Fruit fly (Drosophila melanogaster) whole organism, prepupa: ENCODE measurements around the gene CG6071.

Source experiments
- Blimp-1 ChIP-seq: fragments of 200-800 bp; sonication (Bioruptor generic); optimal IDR thresholded peaks from 3 replicates; lab custom pipeline; 2017; ENCODE audit warnings: missing biosample characterization, missing genetic modification characterization, mild to moderate bottlenecking, moderate library complexity, missing genetic modification reagents
- CG10631 ChIP-seq: fragments of 200-800 bp; sonication (Bioruptor generic); optimal IDR thresholded peaks from 2 replicates; lab custom pipeline; 2016; ENCODE audit warnings: missing biosample characterization, missing genetic modification characterization
- CG11294 ChIP-seq: fragments of 200-800 bp; sonication (Bioruptor generic); IDR thresholded peaks from 2 replicates; pipeline ENCODE4 v1.3.6; 2022; ENCODE audit warnings: missing biosample characterization, missing genetic modification characterization
- CG11762 ChIP-seq: fragments of 200-800 bp; sonication (Bioruptor generic); optimal IDR thresholded peaks from 3 replicates; lab custom pipeline; 2016; ENCODE audit warnings: missing biosample characterization, missing genetic modification characterization; ENCODE audit not compliant: insufficient read depth
- CG11902 ChIP-seq: fragments of 200-800 bp; sonication (Bioruptor generic); optimal IDR thresholded peaks from 3 replicates; lab custom pipeline; 2016; ENCODE audit warnings: missing biosample characterization, missing genetic modification characterization
- CG15336 ChIP-seq: fragments of 200-800 bp; sonication (Bioruptor generic); IDR thresholded peaks from 2 replicates; pipeline ENCODE4 v1.3.6; 2022; ENCODE audit warnings: missing biosample characterization, missing genetic modification characterization
- CG1621 ChIP-seq: fragments of 200-800 bp; sonication (Bioruptor generic); optimal IDR thresholded peaks from 3 replicates; lab custom pipeline; 2018; ENCODE audit warnings: missing biosample characterization, mild to moderate bottlenecking, missing genetic modification characterization
- CG16779 ChIP-seq: fragments of 200-800 bp; sonication (Bioruptor generic); optimal IDR thresholded peaks from 3 replicates; lab custom pipeline; 2017; ENCODE audit warnings: missing biosample characterization, mild to moderate bottlenecking, missing genetic modification characterization
- CG3032 ChIP-seq: fragments of 200-800 bp; optimal IDR thresholded peaks from 2 replicates; lab custom pipeline; 2019; ENCODE audit warnings: missing biosample characterization, mild to moderate bottlenecking, missing genetic modification characterization, moderate library complexity
- CG31627 ChIP-seq: fragments of 200-800 bp; sonication (Bioruptor generic); optimal IDR thresholded peaks from 3 replicates; lab custom pipeline; 2016; ENCODE audit warnings: missing biosample characterization, missing genetic modification characterization
- CG32006 ChIP-seq: fragments of 200-800 bp; sonication (Bioruptor generic); optimal IDR thresholded peaks from 3 replicates; lab custom pipeline; 2017; ENCODE audit warnings: missing biosample characterization, mild to moderate bottlenecking, missing genetic modification characterization
- CG34406 ChIP-seq: fragments of 200-800 bp; sonication (Bioruptor generic); optimal IDR thresholded peaks from 3 replicates; lab custom pipeline; 2016; ENCODE audit warnings: missing biosample characterization, missing genetic modification characterization
- CG3919 ChIP-seq: fragments of 200-800 bp; sonication (Bioruptor generic); optimal IDR thresholded peaks from 3 replicates; lab custom pipeline; 2016; ENCODE audit warnings: missing biosample characterization, missing genetic modification characterization
- CG4318 ChIP-seq: fragments of 200-800 bp; sonication (Bioruptor generic); optimal IDR thresholded peaks from 3 replicates; lab custom pipeline; 2017; ENCODE audit warnings: missing biosample characterization, mild to moderate bottlenecking, missing genetic modification characterization
- CG6163 ChIP-seq: fragments of 200-800 bp; sonication (Bioruptor generic); IDR thresholded peaks from 3 replicates; pipeline ENCODE4 v1.3.6; 2022; ENCODE audit warnings: missing biosample characterization, missing genetic modification characterization
- CG6276 ChIP-seq: fragments of 200-800 bp; sonication (Bioruptor generic); optimal IDR thresholded peaks from 2 replicates; lab custom pipeline; 2017; ENCODE audit warnings: missing biosample characterization, mild to moderate bottlenecking, missing genetic modification characterization
- CG6792 ChIP-seq: fragments of 200-800 bp; sonication (Bioruptor generic); optimal IDR thresholded peaks from 3 replicates; lab custom pipeline; 2016; ENCODE audit warnings: missing biosample characterization, missing genetic modification characterization
- CG6808 ChIP-seq: fragments of 200-800 bp; sonication (Bioruptor generic); optimal IDR thresholded peaks from 3 replicates; lab custom pipeline; 2017; ENCODE audit warnings: missing biosample characterization, missing genetic modification characterization, mild to moderate bottlenecking, moderate library complexity, missing genetic modification reagents
- CG6854 ChIP-seq: fragments of 200-800 bp; sonication (Bioruptor generic); optimal IDR thresholded peaks from 2 replicates; lab custom pipeline; 2017; ENCODE audit warnings: missing biosample characterization, mild to moderate bottlenecking, missing genetic modification characterization
- CG7368 ChIP-seq: fragments of 200-800 bp; sonication (Bioruptor generic); optimal IDR thresholded peaks from 3 replicates; lab custom pipeline; 2016; ENCODE audit warnings: missing biosample characterization, missing genetic modification characterization
- CG8119 ChIP-seq: fragments of 200-800 bp; sonication (Bioruptor generic); IDR thresholded peaks from 3 replicates; pipeline ENCODE4 v1.3.6; 2022; ENCODE audit warnings: missing biosample characterization, missing genetic modification characterization
- CG8319 ChIP-seq: fragments of 200-800 bp; sonication (Bioruptor generic); optimal IDR thresholded peaks from 3 replicates; lab custom pipeline; 2016; ENCODE audit warnings: missing biosample characterization, missing genetic modification characterization
- CG9139 ChIP-seq: fragments of 200-800 bp; sonication (Bioruptor generic); optimal IDR thresholded peaks from 3 replicates; lab custom pipeline; 2017; ENCODE audit warnings: missing biosample characterization, mild to moderate bottlenecking, missing genetic modification characterization
- Eip78C ChIP-seq: fragments of 200-800 bp; sonication (Bioruptor generic); peaks from one replicate; lab custom pipeline; 2016; ENCODE audit warnings: missing biosample characterization, missing genetic modification characterization
- Eip93F ChIP-seq: fragments of 200-800 bp; sonication (Bioruptor generic); optimal IDR thresholded peaks from 2 replicates; lab custom pipeline; 2016; ENCODE audit warnings: missing biosample characterization, mild to moderate bottlenecking, missing genetic modification characterization
- Ets21C ChIP-seq: fragments of 200-800 bp; sonication (Bioruptor generic); optimal IDR thresholded peaks from 3 replicates; lab custom pipeline; 2016; ENCODE audit warnings: missing biosample characterization, missing genetic modification characterization
- Hr38 ChIP-seq: sonication (Bioruptor generic); optimal IDR thresholded peaks from 2 replicates; lab custom pipeline; 2016; ENCODE audit warnings: missing biosample characterization, missing genetic modification characterization
- Hr39 ChIP-seq: fragments of 200-800 bp; sonication (Bioruptor generic); optimal IDR thresholded peaks from 2 replicates; lab custom pipeline; 2016; ENCODE audit warnings: missing biosample characterization, missing genetic modification characterization
- Hr4 ChIP-seq: fragments of 200-800 bp; sonication (Bioruptor generic); optimal IDR thresholded peaks from 3 replicates; lab custom pipeline; 2016; ENCODE audit warnings: missing biosample characterization, missing genetic modification characterization
- Lpt ChIP-seq: fragments of 200-800 bp; sonication (Bioruptor generic); optimal IDR thresholded peaks from 3 replicates; lab custom pipeline; 2016; ENCODE audit warnings: missing biosample characterization, missing genetic modification characterization
- Met ChIP-seq: fragments of 200-800 bp; sonication (Bioruptor generic); optimal IDR thresholded peaks from 3 replicates; lab custom pipeline; 2016; ENCODE audit warnings: missing biosample characterization, missing genetic modification characterization
- OdsH ChIP-seq: fragments of 200-800 bp; sonication (Bioruptor generic); optimal IDR thresholded peaks from 3 replicates; lab custom pipeline; 2016; ENCODE audit warnings: missing biosample characterization, missing genetic modification characterization
- Smox ChIP-seq: fragments of 200-800 bp; sonication (Bioruptor generic); optimal IDR thresholded peaks from 3 replicates; lab custom pipeline; 2016; ENCODE audit warnings: missing biosample characterization, missing genetic modification characterization
- Sox14 ChIP-seq: fragments of 200-800 bp; sonication (Bioruptor generic); optimal IDR thresholded peaks from 3 replicates; lab custom pipeline; 2016; ENCODE audit warnings: missing biosample characterization, missing genetic modification characterization
- achi ChIP-seq: fragments of 200-800 bp; sonication (Bioruptor generic); optimal IDR thresholded peaks from 3 replicates; lab custom pipeline; 2016; ENCODE audit warnings: missing biosample characterization, missing genetic modification characterization
- cyc ChIP-seq: fragments of 200-800 bp; sonication (Bioruptor generic); optimal IDR thresholded peaks from 3 replicates; lab custom pipeline; 2016; ENCODE audit warnings: missing biosample characterization, missing genetic modification characterization
- esn ChIP-seq: fragments of 200-800 bp; sonication (Bioruptor generic); optimal IDR thresholded peaks from 2 replicates; lab custom pipeline; 2016; ENCODE audit warnings: missing biosample characterization, mild to moderate bottlenecking, missing genetic modification characterization, moderate library complexity
- fd59A ChIP-seq: fragments of 200-800 bp; sonication (Bioruptor generic); optimal IDR thresholded peaks from 2 replicates; lab custom pipeline; 2017; ENCODE audit warnings: missing biosample characterization, mild to moderate bottlenecking, missing genetic modification characterization, missing genetic modification reagents
- fd85E ChIP-seq: fragments of 200-800 bp; sonication (Bioruptor generic); optimal IDR thresholded peaks from 3 replicates; lab custom pipeline; 2016; ENCODE audit warnings: missing biosample characterization, missing genetic modification characterization
- fkh ChIP-seq: fragments of 200-800 bp; sonication (Bioruptor generic); optimal IDR thresholded peaks from 3 replicates; lab custom pipeline; 2017; ENCODE audit warnings: missing biosample characterization, mild to moderate bottlenecking, missing genetic modification characterization, moderate library complexity
- net ChIP-seq: fragments of 200-800 bp; sonication (Bioruptor generic); optimal IDR thresholded peaks from 3 replicates; lab custom pipeline; 2016; ENCODE audit warnings: missing biosample characterization, missing genetic modification characterization
- pdm3 ChIP-seq: fragments of 200-800 bp; sonication (Bioruptor generic); optimal IDR thresholded peaks from 3 replicates; lab custom pipeline; 2016; ENCODE audit warnings: missing biosample characterization, missing genetic modification characterization
- topi ChIP-seq: fragments of 200-800 bp; sonication (Bioruptor generic); optimal IDR thresholded peaks from 3 replicates; lab custom pipeline; 2016; ENCODE audit warnings: missing biosample characterization, missing genetic modification characterization
- vri ChIP-seq: fragments of 200-800 bp; sonication (Bioruptor generic); optimal IDR thresholded peaks from 3 replicates; lab custom pipeline; 2016; ENCODE audit warnings: missing biosample characterization, mild to moderate bottlenecking, missing genetic modification characterization

The CG6071 gene

dm6 chr3L:11599255-11599654, 46.6 kb downstream of the CG6071 start (continued):
- TF ChIP-seq CG15336 (GFP tag; lab: Robert Waterston, UW) (peak; percentile 42), CG31627 (GFP tag; lab: Kevin White, UChicago) (no peak), CG6808 (GFP tag; lab: Kevin White, UChicago) (peak; percentile 32), pdm3 (GFP tag; lab: Kevin White, UChicago) (no peak), net (GFP tag; lab: Kevin White, UChicago) (peak; percentile 7), CG9139 (no peak), CG11294 (0 out of 2 replicates have a peak, but pooled peaks have one; percentile 7), CG6276 (GFP tag; lab: Kevin White, UChicago) (no peak), CG34406 (GFP tag; lab: Kevin White, UChicago) (peak; percentile 45), esn (peak; percentile 6), Lpt (GFP tag; lab: Kevin White, UChicago) (no peak), Eip78C (no peak), CG1621 (no peak), CG8119 (peak; percentile 61), topi (GFP tag; lab: Kevin White, UChicago) (no peak), CG11902 (GFP tag; lab: Kevin White, UChicago) (no peak), CG16779 (tag; lab: Kevin White, UChicago) (no peak), CG11762 (GFP tag; lab: Kevin White, UChicago) (no peak), CG10631 (GFP tag; lab: Kevin White, UChicago) (peak; percentile 37), CG4318 (GFP tag; lab: Kevin White, UChicago) (peak; percentile 1), cyc (GFP tag; lab: Kevin White, UChicago) (no peak), CG32006 (GFP tag; lab: Kevin White, UChicago) (peak; percentile 54), CG6792 (peak; percentile 12), CG6854 (GFP tag; lab: Kevin White, UChicago) (no peak), Hr38 (no peak), CG3919 (GFP tag; lab: Kevin White, UChicago) (no peak), Blimp-1 (GFP tag; lab: Kevin White, UChicago) (no peak), Met (GFP tag; lab: Kevin White, UChicago) (no peak), OdsH (peak; percentile 33), Eip93F (no peak), Smox (GFP tag; lab: Kevin White, UChicago) (no peak), vri (GFP tag; lab: Kevin White, UChicago) (no peak), Hr39 (GFP tag; lab: Kevin White, UChicago) (no peak), Hr4 (GFP tag; lab: Kevin White, UChicago) (peak; percentile 5)

- peak; percentile 44 for TF ChIP-seq CG7368 (GFP tag; lab: Kevin White, UChicago)
- TF ChIP-seq Eip78C, result peak; percentile 34
- no peak for TF ChIP-seq Hr38
- no peak for TF ChIP-seq vri (GFP tag; lab: Kevin White, UChicago)
- TF ChIP-seq Ets21C, result no peak
These were observed 49.1 kb downstream of the CG6071 start, which contains the start of gene CG7368 for dm6 chr3L:11596585-11597252. CG7368 (plus strand) TSS chr3L:11597202.

DNA sequence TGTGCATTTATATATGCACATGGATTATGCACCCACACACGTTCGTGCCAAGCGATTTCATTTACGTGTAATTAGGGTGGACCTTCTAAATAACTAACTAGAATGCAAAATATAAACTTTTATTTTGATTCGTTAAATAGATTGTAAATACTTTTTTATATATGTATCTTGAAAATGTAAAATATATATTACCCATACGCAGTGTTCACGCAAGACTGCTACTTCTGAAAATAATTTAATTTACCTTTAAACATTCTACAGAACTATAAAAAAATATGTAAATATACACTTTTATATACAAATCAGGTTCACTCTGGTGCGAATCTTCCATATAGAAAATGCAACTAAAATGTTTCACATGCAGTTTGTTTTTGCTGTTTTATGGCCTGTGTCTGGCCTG, 52.1 kb downstream of the CG6071 start:
- peak; percentile 82 for TF ChIP-seq CG8119
- TF ChIP-seq CG15336 (GFP tag; lab: Robert Waterston, UW), result peak; percentile 75
- TF ChIP-seq CG6854 (GFP tag; lab: Kevin White, UChicago), result no peak
- peak; percentile 33 for TF ChIP-seq CG3919 (GFP tag; lab: Kevin White, UChicago)
- peak; percentile 29 for TF ChIP-seq CG6808 (GFP tag; lab: Kevin White, UChicago)
- TF ChIP-seq fd59A, result no peak
- no peak for TF ChIP-seq CG31627 (GFP tag; lab: Kevin White, UChicago)
- TF ChIP-seq CG4318 (GFP tag; lab: Kevin White, UChicago), result peak; percentile 2
- peak; percentile 42 for TF ChIP-seq achi (GFP tag; lab: Kevin White, UChicago)
- TF ChIP-seq CG8319 (GFP tag; lab: Kevin White, UChicago), result no peak
- TF ChIP-seq CG6276 (GFP tag; lab: Kevin White, UChicago), result peak; percentile 43
- TF ChIP-seq fkh (GFP tag; lab: Kevin White, UChicago), result no peak
- no peak for TF ChIP-seq fd85E (GFP tag; lab: Kevin White, UChicago)
- no peak for TF ChIP-seq topi (GFP tag; lab: Kevin White, UChicago)
- peak; percentile 22 for TF ChIP-seq CG34406 (GFP tag; lab: Kevin White, UChicago)
- peak; percentile 28 for TF ChIP-seq OdsH
- TF ChIP-seq Hr4 (GFP tag; lab: Kevin White, UChicago), result peak; percentile 42
- TF ChIP-seq CG6792, result no peak
- TF ChIP-seq Sox14 (GFP tag; lab: Kevin White, UChicago), result no peak
- TF ChIP-seq CG10631 (GFP tag; lab: Kevin White, UChicago), result peak; percentile 10
- TF ChIP-seq CG1621, result no peak
- TF ChIP-seq CG11294, result no peak
- TF ChIP-seq CG6163 (GFP tag; lab: Robert Waterston, UW), result peak; percentile 61; the same call in 2 of the 3 replicates
- TF ChIP-seq Blimp-1 (GFP tag; lab: Kevin White, UChicago), result no peak
- TF ChIP-seq Hr38, result no peak
- no peak for TF ChIP-seq CG7368 (GFP tag; lab: Kevin White, UChicago)
- TF ChIP-seq CG3032, result peak; percentile 35
- TF ChIP-seq Met (GFP tag; lab: Kevin White, UChicago), result no peak
- TF ChIP-seq CG11762 (GFP tag; lab: Kevin White, UChicago), result no peak
- no peak for TF ChIP-seq CG11902 (GFP tag; lab: Kevin White, UChicago)
- no peak for TF ChIP-seq cyc (GFP tag; lab: Kevin White, UChicago)
